Worm (Caenorhabditis elegans) whole organism, young adult: ENCODE data around the gene F02D8.4.

Source experiments
- B0019.2 ChIP-seq: fragments of 200-800 bp; sonication (Bioruptor generic); conservative IDR thresholded peaks from 2 replicates; pipeline ENCODE4 v1.3.6; 2022; ENCODE audit warnings: missing genetic modification reagents, missing genetic modification characterization, missing compliant biosample characterization
- attf-6 ChIP-seq: fragments of 200-800 bp; sonication (Bioruptor generic); IDR thresholded peaks from 2 replicates; pipeline ENCODE4 v1.3.6; 2022; ENCODE audit warnings: missing genetic modification reagents, missing genetic modification characterization, missing compliant biosample characterization
- dpl-1 ChIP-seq: fragments of 150-350 bp; optimal IDR thresholded peaks from 2 replicates; lab custom pipeline; 2014; ENCODE audit warnings: missing biosample characterization, missing genetic modification reagents, missing genetic modification characterization
- hmg-1.2 ChIP-seq: fragments of 200-800 bp; sonication (Bioruptor generic); IDR thresholded peaks from 2 replicates; pipeline ENCODE4 v1.3.6; 2022; ENCODE audit warnings: missing genetic modification reagents, missing genetic modification characterization, missing compliant biosample characterization
- mel-28 ChIP-seq: sonication (generic microtip); optimal IDR thresholded peaks from 2 replicates; lab custom pipeline; 2016; ENCODE audit warnings: borderline replicate concordance, mild to moderate bottlenecking, missing genetic modification characterization, missing compliant biosample characterization
- nfya-1 ChIP-seq: sonication (generic microtip); optimal IDR thresholded peaks from 2 replicates; lab custom pipeline; 2017; ENCODE audit warnings: antibody characterized with exemption, missing compliant biosample characterization, missing genetic modification characterization, borderline replicate concordance; ENCODE audit not compliant: insufficient read depth
- pbrm-1 ChIP-seq: fragments of 200-800 bp; sonication (Bioruptor generic); IDR thresholded peaks from 2 replicates; pipeline ENCODE4 v1.3.6; 2022; ENCODE audit warnings: missing genetic modification reagents, missing genetic modification characterization, missing compliant biosample characterization
- repo-1 ChIP-seq: sonication (generic microtip); optimal IDR thresholded peaks from 2 replicates; lab custom pipeline; 2017; ENCODE audit warnings: mild to moderate bottlenecking, missing genetic modification characterization, missing compliant biosample characterization
- snpc-4 ChIP-seq, 5 experiments: fragments of 150-350 bp in 1 of 5; sonication (generic microtip) in 4 of 5; optimal IDR thresholded peaks; 2 replicates each; lab custom pipeline; 2014 to 2018; ENCODE audit warnings: missing genetic modification characterization in 5 of 5, missing biosample characterization in 3 of 5, antibody characterized with exemption in 2 of 5, mild to moderate bottlenecking in 2 of 5, missing compliant biosample characterization in 2 of 5, missing genotype in 2 of 5, moderate library complexity in 2 of 5, missing genetic modification reagents in 1 of 5
- unc-62 ChIP-seq: fragments of 150-350 bp; optimal IDR thresholded peaks from 2 replicates; lab custom pipeline; 2014; ENCODE audit warnings: missing biosample characterization, missing genetic modification reagents, missing genetic modification characterization

DNA sequence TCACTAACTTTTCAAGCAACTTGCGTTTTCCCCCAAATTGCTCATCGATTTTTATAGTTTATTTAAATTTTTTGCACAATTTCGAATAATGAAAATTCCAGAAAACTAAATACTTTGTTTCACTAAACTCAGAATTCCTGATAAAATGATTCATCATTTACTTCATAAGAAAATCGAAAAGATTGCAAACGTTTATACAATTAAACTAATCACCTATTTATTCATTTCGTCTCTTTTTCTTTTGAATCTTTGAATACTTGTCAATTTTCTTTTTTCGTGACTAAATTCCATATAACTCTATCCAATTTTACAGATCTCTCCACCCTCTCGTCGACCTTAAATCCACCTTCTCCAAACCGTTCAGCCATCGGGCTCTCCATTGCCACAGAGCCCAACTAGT is 48.1 kb upstream of the F02D8.4 start, which contains the start of gene C30G7.2:
- TF ChIP-seq snpc-4 (GFP tag; optimal IDR thresholded peaks at IDR 0.05; lab: Kevin White, UChicago) (no peak), snpc-4 (tag; optimal IDR thresholded peaks at IDR 0.05; lab: Kevin White, UChicago) (no peak), pbrm-1 (no peak), dpl-1 (no peak), repo-1 (tag; lab: Kevin White, UChicago) (no peak), attf-6 (GFP tag; lab: Robert Waterston, UW) (no peak), unc-62 (GFP tag; lab: Kevin White, UChicago) (no peak), B0019.2 (GFP tag; lab: Robert Waterston, UW) (no peak), hmg-1.2 (GFP tag; lab: Robert Waterston, UW) (no peak), nfya-1 (tag; lab: Kevin White, UChicago) (no peak), mel-28 (no peak)
